Fruit fly (Drosophila melanogaster) whole organism, wandering third instar larva: ENCODE data around the gene Set.

Experiments used
- Hnf4 ChIP-seq: fragments of 200-800 bp; sonication (Bioruptor generic); optimal IDR thresholded peaks from 2 replicates; lab custom pipeline; 2016; ENCODE audit warnings: missing biosample characterization, mild to moderate bottlenecking, missing genetic modification characterization
- Hr83 ChIP-seq: fragments of 200-300 bp; sonication (Bioruptor generic); optimal IDR thresholded peaks from 2 replicates; lab custom pipeline; 2016; ENCODE audit warnings: missing biosample characterization, mild to moderate bottlenecking, missing genetic modification characterization, moderate library complexity; ENCODE audit not compliant: poor library complexity, severe bottlenecking
- Mio ChIP-seq: sonication (Bioruptor generic); optimal IDR thresholded peaks from 2 replicates; lab custom pipeline; 2016; ENCODE audit warnings: missing biosample characterization, missing genetic modification characterization
- Myc ChIP-seq: fragments of >200 bp; optimal IDR thresholded peaks from 2 replicates; lab custom pipeline; 2017
- OdsH ChIP-seq: fragments of 200-800 bp; sonication (Bioruptor generic); optimal IDR thresholded peaks from 2 replicates; lab custom pipeline; 2016; ENCODE audit warnings: missing biosample characterization, mild to moderate bottlenecking, missing genetic modification characterization
- Sp1 ChIP-seq: fragments of 200-800 bp; sonication (Bioruptor generic); optimal IDR thresholded peaks from 3 replicates; lab custom pipeline; 2019; ENCODE audit warnings: missing biosample characterization, mild to moderate bottlenecking, missing genetic modification characterization, moderate library complexity
- br ChIP-seq: fragments of 200-800 bp; sonication (Bioruptor generic); optimal IDR thresholded peaks from 2 replicates; lab custom pipeline; 2016; ENCODE audit warnings: missing biosample characterization, missing genetic modification characterization
- dmrt93B ChIP-seq: fragments of 200-800 bp; sonication (Bioruptor generic); optimal IDR thresholded peaks from 2 replicates; lab custom pipeline; 2018; ENCODE audit warnings: missing biosample characterization, mild to moderate bottlenecking, missing genetic modification characterization
- dsf ChIP-seq: sonication (Bioruptor generic); optimal IDR thresholded peaks from 2 replicates; lab custom pipeline; 2016; ENCODE audit warnings: missing biosample characterization, missing genetic modification characterization, borderline replicate concordance
- lola ChIP-seq: fragments of >200 bp; optimal IDR thresholded peaks from 2 replicates; lab custom pipeline; 2017; ENCODE audit warnings: missing biosample characterization, missing genetic modification characterization
- pan ChIP-seq: fragments of >200 bp; optimal IDR thresholded peaks from 2 replicates; lab custom pipeline; 2017

- TF ChIP-seq lola (no peak), pan (lab: Kevin White, UChicago) (no peak), dsf (no peak), dmrt93B (GFP tag; lab: Kevin White, UChicago) (no peak), Hr83 (GFP tag; lab: Kevin White, UChicago) (no peak), Mio (GFP tag; lab: Kevin White, UChicago) (no peak), Myc (lab: Kevin White, UChicago) (no peak), Sp1 (GFP tag; lab: Kevin White, UChicago) (no peak), Hnf4 (GFP tag; lab: Kevin White, UChicago) (no peak), br (GFP tag; lab: Kevin White, UChicago) (no peak), OdsH (no peak)
These were observed 25.4 kb downstream of the Set start for dm6 chr3R:15288802-15289201.
